Fruit fly (Drosophila melanogaster) whole organism, prepupa: ENCODE data around the gene CG44140.
"Not testable (repeated sequence)": the region's sequence is repeated elsewhere in the genome, so short reads cannot be mapped to it uniquely, and the experiment has no call there.

ENCODE experiments used
- CG11902 ChIP-seq: fragments of 200-800 bp; sonication (Bioruptor generic); optimal IDR thresholded peaks from 3 replicates; lab custom pipeline; 2016; ENCODE audit warnings: missing biosample characterization, missing genetic modification characterization
- Ets96B ChIP-seq: fragments of 200-800 bp; optimal IDR thresholded peaks from 2 replicates; lab custom pipeline; 2019; ENCODE audit warnings: missing biosample characterization, mild to moderate bottlenecking, missing genetic modification characterization, moderate library complexity
- Sox102F ChIP-seq: fragments of 200-800 bp; sonication (Bioruptor generic); optimal IDR thresholded peaks from 2 replicates; lab custom pipeline; 2016; ENCODE audit warnings: missing biosample characterization, mild to moderate bottlenecking, missing genetic modification characterization

CG44140 gene

dm6 chr2L:15659374-15659773 is 34.9 kb downstream of the CG44140 start, which contains the start of gene CG44141:
CG44141 (minus strand) TSS chr2L:15659474.
- not testable (repeated sequence) for TF ChIP-seq Ets96B (tag; lab: Kevin White, UChicago); CG11902; Sox102F
